Worm (Caenorhabditis elegans): Measurements from ENCODE around the gene idpb-2.

idpb-2 gene

DNA sequence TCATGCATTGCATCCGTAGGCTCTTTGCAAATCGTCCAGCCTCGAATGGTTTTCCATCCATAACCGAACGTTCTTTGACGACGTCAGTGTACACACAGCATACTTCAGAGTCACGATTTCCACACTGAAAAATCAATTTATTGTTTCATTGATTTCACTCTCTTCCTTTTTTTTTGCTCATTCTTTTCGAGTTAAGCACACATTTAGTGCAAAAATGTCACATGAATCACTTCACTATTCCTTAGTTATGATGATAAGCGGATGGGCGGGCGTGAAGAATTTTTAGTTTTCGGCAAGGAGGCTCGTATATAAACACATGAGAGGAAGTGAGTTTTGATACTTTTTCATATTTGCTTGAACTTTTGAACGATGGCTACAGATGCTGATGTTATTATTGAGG lies 16.0 kb upstream of the idpb-2 start, which contains the start of gene txt-9:
txt-9 (plus strand) TSS at position 336 of the 400 bp plus-strand sequence.
- no peak for TF ChIP-seq unc-62 (GFP tag; optimal IDR thresholded peaks at IDR 0.05)

DNA sequence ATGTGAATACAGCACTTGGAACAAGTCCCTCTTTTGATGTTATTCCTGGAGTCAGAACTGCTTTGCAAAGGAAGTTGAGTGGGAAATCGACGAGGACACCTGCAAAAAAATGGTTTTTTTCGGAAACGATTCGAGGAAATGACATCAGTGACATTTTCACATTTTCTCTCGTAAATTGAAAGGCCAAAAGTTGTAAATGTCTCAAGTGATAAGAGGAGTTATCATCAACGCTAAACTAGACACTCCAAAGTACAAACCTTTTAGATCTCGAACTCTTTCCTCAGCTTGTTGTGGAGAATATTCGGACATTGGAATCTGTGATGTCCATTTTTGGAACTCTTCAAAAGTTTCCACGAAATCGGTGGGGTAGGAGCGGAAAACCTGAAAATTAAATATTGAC lies 14.8 kb upstream of the idpb-2 start:
- TF ChIP-seq unc-62 (GFP tag; optimal IDR thresholded peaks at IDR 0.05): no peak

ce11 chrII:5083341-5083740 lies 13.9 kb upstream of the idpb-2 start, which contains the start of gene C04G6.4:
Gene C04G6.4 (minus strand): TSS chrII:5083441.
- no peak for TF ChIP-seq unc-62 (GFP tag; optimal IDR thresholded peaks at IDR 0.05)

- TF ChIP-seq unc-62 (GFP tag; optimal IDR thresholded peaks at IDR 0.05): no peak
Observed at ce11 chrII:5081124-5081913, 11.9 kb upstream of the idpb-2 start, which contains the start of gene dsh-2. Gene dsh-2 (minus strand): TSS chrII:5081174.

DNA sequence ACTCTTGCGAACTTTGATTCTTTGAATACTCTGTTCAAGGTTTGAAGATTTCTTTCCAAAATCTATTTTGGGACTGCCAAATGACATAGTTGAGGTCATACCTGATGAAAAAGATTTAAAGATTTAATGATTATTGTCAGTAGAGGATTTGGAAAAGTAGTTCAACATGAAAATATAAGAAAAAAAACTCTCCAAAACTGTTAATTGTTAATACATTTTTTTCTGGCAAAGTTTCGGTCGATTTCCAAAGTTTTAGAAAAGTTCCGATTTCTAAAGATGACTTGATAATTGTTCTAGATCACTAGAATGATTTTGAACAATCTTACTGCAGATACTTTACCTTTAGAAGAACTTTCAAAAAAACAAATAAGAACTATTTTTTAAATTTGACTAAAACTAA lies 1.8 kb upstream of the idpb-2 start, which contains the start of gene C27A2.7:
C27A2.7 (minus strand) TSS at position 101 of the 400 bp plus-strand sequence.
- no peak for TF ChIP-seq unc-62 (GFP tag; optimal IDR thresholded peaks at IDR 0.05)

DNA sequence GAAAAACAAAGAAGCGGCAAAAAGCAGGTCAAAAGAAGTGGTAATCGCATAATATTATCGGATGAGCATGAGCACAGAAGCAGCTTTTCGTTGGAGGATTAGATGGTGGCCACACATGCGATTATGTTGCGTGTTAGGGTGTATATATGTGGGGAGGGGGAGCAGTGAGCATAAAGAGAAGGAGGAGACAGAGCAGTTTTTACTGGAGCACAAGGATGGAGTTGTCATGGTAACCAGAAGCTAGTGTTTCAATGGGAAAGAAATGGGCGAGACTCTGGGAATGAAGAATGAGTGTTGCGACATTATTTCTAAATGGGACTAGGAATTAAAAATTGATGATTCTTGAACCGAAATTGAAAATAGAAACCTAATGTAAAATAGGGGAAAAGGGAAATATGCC lies 1.5 kb downstream of the idpb-2 start, which contains the start of gene C27A2.8:
C27A2.8 (minus strand) TSS at position 117 of the 400 bp plus-strand sequence.
- no peak for TF ChIP-seq unc-62 (GFP tag; optimal IDR thresholded peaks at IDR 0.05)

DNA sequence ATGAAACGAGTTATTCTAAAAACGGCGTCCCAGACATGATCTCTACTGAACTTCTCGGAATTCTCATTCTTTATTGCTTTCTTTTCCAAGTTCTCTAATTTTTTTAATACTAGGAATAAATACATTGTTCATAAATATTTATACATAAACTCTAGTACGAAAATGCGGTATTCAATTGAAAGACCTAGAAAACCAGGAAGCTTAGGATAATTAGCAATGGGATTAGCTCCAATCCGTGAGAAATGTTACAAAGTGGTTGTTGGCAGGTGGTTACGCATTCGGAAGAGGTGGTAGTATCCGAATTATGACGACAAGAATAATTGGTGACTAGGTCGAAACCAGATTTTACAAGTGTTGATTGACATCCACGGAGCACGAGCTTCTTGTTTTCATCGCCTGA lies 2.5 kb downstream of the idpb-2 start:
- TF ChIP-seq unc-62 (GFP tag; optimal IDR thresholded peaks at IDR 0.05): no peak

DNA sequence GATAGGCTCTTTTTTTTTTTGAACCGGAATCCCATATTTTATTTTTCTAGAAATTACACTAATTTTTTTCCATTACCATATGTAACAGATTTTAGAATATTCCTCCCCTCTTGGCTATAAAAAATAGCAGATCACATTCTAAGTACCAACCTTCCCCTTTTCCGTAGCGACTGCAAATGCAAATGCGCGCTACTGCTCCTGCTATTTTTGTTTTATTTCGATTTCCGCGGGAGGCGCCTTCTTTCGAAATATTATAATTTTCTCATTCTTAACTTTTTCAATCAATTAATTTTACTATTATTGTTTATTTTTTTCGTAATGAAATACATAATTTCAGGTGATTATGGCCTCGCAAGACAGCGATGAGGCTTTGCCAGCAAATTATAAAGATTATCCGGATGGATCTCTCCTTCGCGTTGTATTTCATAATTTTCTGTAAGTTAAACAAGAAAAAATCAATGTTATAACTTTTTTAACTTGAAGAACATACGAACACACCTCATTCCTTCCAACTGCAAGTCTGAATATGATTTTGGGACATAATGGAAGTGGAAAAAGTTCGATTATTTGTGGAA lies 7.5 kb downstream of the idpb-2 start, which contains the start of gene smc-5:
smc-5 (plus strand) TSS at position 332 of the 575 bp plus-strand sequence.
- no peak for TF ChIP-seq unc-62 (GFP tag; optimal IDR thresholded peaks at IDR 0.05)

- no peak for TF ChIP-seq unc-62 (GFP tag; optimal IDR thresholded peaks at IDR 0.05)
Observed at ce11 chrII:5060719-5061118, 8.7 kb downstream of the idpb-2 start, which contains the start of gene pho-12. Gene pho-12 (minus strand): TSS chrII:5060819.

- no peak for TF ChIP-seq unc-62 (GFP tag; optimal IDR thresholded peaks at IDR 0.05)
Observed at ce11 chrII:5058036-5058435, 11.4 kb downstream of the idpb-2 start, which contains the start of gene C27A2.12. Gene C27A2.12 (minus strand): TSS chrII:5058136.

DNA sequence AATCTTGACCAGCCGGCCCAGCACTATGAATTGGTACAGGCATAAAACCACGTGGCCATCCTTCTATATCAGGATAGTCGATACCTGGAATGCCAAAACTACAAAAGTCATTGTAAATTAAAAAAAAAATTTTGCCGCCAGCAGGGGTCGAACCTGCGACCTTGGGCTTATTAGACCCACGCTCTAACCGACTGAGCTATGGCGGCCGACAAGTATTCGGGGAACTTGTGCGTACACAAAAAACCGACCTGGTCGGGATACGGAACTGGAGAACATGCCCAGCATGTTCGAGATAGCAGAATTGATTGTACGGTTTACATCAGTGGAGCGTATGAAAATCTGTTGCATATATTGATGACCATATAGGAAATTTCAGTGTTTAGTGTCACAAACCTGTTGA lies 12.1 kb downstream of the idpb-2 start:
- no peak for TF ChIP-seq unc-62 (GFP tag; optimal IDR thresholded peaks at IDR 0.05)

DNA sequence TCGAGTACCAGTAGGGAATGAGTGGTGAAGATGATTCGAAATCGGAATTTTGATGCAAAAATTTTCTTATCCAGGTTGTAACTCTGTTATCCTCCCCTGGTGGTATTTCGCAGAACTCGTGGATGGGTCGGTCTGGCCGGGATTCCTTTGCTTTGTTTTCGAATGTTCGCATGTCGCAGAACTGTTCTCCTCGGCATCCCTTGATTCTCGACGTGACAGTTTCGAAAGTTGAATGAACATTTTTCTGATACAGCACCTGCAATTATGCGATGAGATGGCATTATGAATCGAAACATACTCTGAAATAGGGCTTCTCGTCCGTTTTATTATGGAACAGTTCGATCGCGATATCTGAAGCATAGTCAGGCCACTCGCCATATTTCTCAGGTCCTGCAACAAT lies 13.2 kb downstream of the idpb-2 start:
- no peak for TF ChIP-seq unc-62 (GFP tag; optimal IDR thresholded peaks at IDR 0.05)

ce11 chrII:5055129-5055666 lies 14.2 kb downstream of the idpb-2 start, which contains the start of the genes ify-1 and rpl-22:
Gene ify-1 (minus strand): TSS chrII:5055179.
Gene rpl-22 (plus strand): TSS chrII:5055616.
- TF ChIP-seq unc-62 (GFP tag; optimal IDR thresholded peaks at IDR 0.05): no peak

- TF ChIP-seq unc-62 (GFP tag; optimal IDR thresholded peaks at IDR 0.05): no peak
Observed at ce11 chrII:5050776-5051175, 18.6 kb downstream of the idpb-2 start.

DNA sequence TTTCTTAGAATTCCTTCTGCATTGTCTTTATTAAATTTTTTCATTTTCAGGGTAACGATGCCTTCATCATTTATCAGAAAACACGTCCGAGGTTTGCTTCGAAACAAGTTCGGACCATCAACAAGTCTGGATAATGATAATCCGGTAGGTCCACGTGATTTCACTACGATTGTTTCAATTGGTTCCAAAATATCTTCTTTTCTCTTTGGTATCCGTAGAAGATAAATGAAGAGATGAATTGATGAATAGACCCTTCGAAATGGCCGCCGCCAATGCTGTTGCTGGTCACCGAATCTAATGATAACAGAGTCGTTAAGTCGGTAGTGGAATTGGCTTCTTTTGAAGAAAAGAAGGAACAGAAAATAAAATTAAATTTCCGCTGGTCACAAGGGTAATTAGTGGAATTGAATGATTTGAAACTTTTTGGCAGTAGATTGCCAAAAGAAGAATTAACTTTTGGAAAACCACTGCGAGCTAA lies 19.5 kb downstream of the idpb-2 start, which contains the start of gene F33G12.6:
F33G12.6 (plus strand) TSS at position 51 of the 478 bp plus-strand sequence.
- TF ChIP-seq unc-62 (GFP tag; optimal IDR thresholded peaks at IDR 0.05): no peak

ce11 chrII:5049249-5049648 lies 20.2 kb downstream of the idpb-2 start:
- TF ChIP-seq unc-62 (GFP tag; optimal IDR thresholded peaks at IDR 0.05): no peak
